Worm (Caenorhabditis elegans) whole organism, L2 larva: ENCODE measurements around the gene ech-3.
A peak's percentile ranks its signal among the peaks of the same experiment; 100 is the strongest.

Source experiments
- F13H6.1 ChIP-seq: sonication (generic microtip); optimal IDR thresholded peaks from 2 replicates; lab custom pipeline; 2016; ENCODE audit warnings: missing genetic modification characterization, missing compliant biosample characterization
- R02D3.7 ChIP-seq: fragments of 150-350 bp; optimal IDR thresholded peaks from 2 replicates; lab custom pipeline; 2014; ENCODE audit warnings: missing biosample characterization, missing genetic modification characterization
- ZK546.5 ChIP-seq: sonication (generic microtip); optimal IDR thresholded peaks from 2 replicates; lab custom pipeline; 2017; ENCODE audit warnings: missing biosample characterization, missing genetic modification characterization
- alr-1 ChIP-seq: fragments of 150-350 bp; optimal IDR thresholded peaks from 2 replicates; lab custom pipeline; 2014; ENCODE audit warnings: missing biosample characterization, missing genetic modification characterization
- aly-2 ChIP-seq: fragments of 150-350 bp; optimal IDR thresholded peaks from 2 replicates; lab custom pipeline; 2014; ENCODE audit warnings: missing biosample characterization, missing genetic modification characterization
- ama-1 ChIP-seq: fragments of 150-350 bp; optimal IDR thresholded peaks from 2 replicates; lab custom pipeline; 2018; ENCODE audit warnings: inconsistent platforms
- blmp-1 ChIP-seq: sonication (generic microtip); optimal IDR thresholded peaks from 2 replicates; lab custom pipeline; 2017; ENCODE audit warnings: missing genetic modification characterization, mild to moderate bottlenecking, missing compliant biosample characterization, antibody characterized with exemption, moderate library complexity; ENCODE audit not compliant: insufficient read depth
- ceh-82 ChIP-seq: fragments of 150-350 bp; optimal IDR thresholded peaks from 2 replicates; lab custom pipeline; 2014; ENCODE audit warnings: missing biosample characterization, missing genetic modification characterization
- crh-2 ChIP-seq: sonication (generic microtip); optimal IDR thresholded peaks from 2 replicates; lab custom pipeline; 2017; ENCODE audit warnings: missing biosample characterization, missing genetic modification characterization
- elt-1 ChIP-seq: fragments of 150-350 bp; optimal IDR thresholded peaks from 2 replicates; lab custom pipeline; 2014; ENCODE audit warnings: missing biosample characterization, missing genetic modification characterization
- elt-3 ChIP-seq: sonication (generic microtip); optimal IDR thresholded peaks from 2 replicates; lab custom pipeline; 2017; ENCODE audit warnings: missing biosample characterization, missing genetic modification characterization
- fos-1 ChIP-seq: fragments of 150-350 bp; optimal IDR thresholded peaks from 2 replicates; lab custom pipeline; 2014; ENCODE audit warnings: missing biosample characterization, missing genetic modification characterization
- gmeb-1 ChIP-seq: fragments of 150-350 bp; optimal IDR thresholded peaks from 2 replicates; lab custom pipeline; 2014; ENCODE audit warnings: missing biosample characterization, missing genetic modification characterization
- lin-11 ChIP-seq: fragments of 150-350 bp; sonication (generic microtip); optimal IDR thresholded peaks from 2 replicates; lab custom pipeline; 2014; ENCODE audit warnings: missing biosample characterization, missing genetic modification characterization, inconsistent platforms, mixed read lengths
- lin-13 ChIP-seq: fragments of 150-350 bp; optimal IDR thresholded peaks from 2 replicates; lab custom pipeline; 2014; ENCODE audit warnings: missing biosample characterization, missing genetic modification reagents, missing genetic modification characterization
- lsy-2 ChIP-seq, 2 experiments: fragments of 150-350 bp in 1 of 2; sonication (generic microtip) in 1 of 2; optimal IDR thresholded peaks; 2 replicates each; lab custom pipeline; 2014 to 2017; ENCODE audit warnings: missing biosample characterization in 2 of 2, missing genetic modification characterization in 2 of 2
- mab-5 ChIP-seq: fragments of 150-350 bp; optimal IDR thresholded peaks from 2 replicates; lab custom pipeline; 2014; ENCODE audit warnings: missing biosample characterization, missing genetic modification characterization
- mbf-1 ChIP-seq: sonication (generic microtip); optimal IDR thresholded peaks from 2 replicates; lab custom pipeline; 2017; ENCODE audit warnings: missing biosample characterization, missing genetic modification characterization
- mdl-1 ChIP-seq, 2 experiments: fragments of 150-350 bp in 1 of 2; sonication (generic microtip) in 1 of 2; optimal IDR thresholded peaks; 2 replicates each; lab custom pipeline; 2017; ENCODE audit warnings: missing biosample characterization in 2 of 2, missing genetic modification characterization in 2 of 2
- nhr-10 ChIP-seq: sonication (generic microtip); optimal IDR thresholded peaks from 2 replicates; lab custom pipeline; 2017; ENCODE audit warnings: missing biosample characterization, missing genetic modification characterization
- nhr-11 ChIP-seq: fragments of 150-350 bp; optimal IDR thresholded peaks from 2 replicates; lab custom pipeline; 2014; ENCODE audit warnings: missing biosample characterization, missing genetic modification characterization
- nhr-12 ChIP-seq: fragments of 150-350 bp; optimal IDR thresholded peaks from 2 replicates; lab custom pipeline; 2014; ENCODE audit warnings: missing biosample characterization, missing genetic modification characterization
- nhr-129 ChIP-seq: fragments of 150-350 bp; optimal IDR thresholded peaks from 2 replicates; lab custom pipeline; 2014; ENCODE audit warnings: missing biosample characterization, missing genetic modification characterization
- nhr-21 ChIP-seq: fragments of 150-350 bp; optimal IDR thresholded peaks from 2 replicates; lab custom pipeline; 2014; ENCODE audit warnings: missing biosample characterization, missing genetic modification characterization
- nhr-237 ChIP-seq: fragments of 150-350 bp; optimal IDR thresholded peaks from 2 replicates; lab custom pipeline; 2014; ENCODE audit warnings: missing biosample characterization, missing genetic modification characterization
- nhr-25 ChIP-seq: fragments of 150-350 bp; sonication (generic microtip); optimal IDR thresholded peaks from 3 replicates; lab custom pipeline; 2014; ENCODE audit warnings: missing biosample characterization, missing genetic modification characterization
- nhr-77 ChIP-seq: fragments of 150-350 bp; optimal IDR thresholded peaks from 2 replicates; lab custom pipeline; 2014; ENCODE audit warnings: missing biosample characterization, missing genetic modification characterization
- skn-1 ChIP-seq: sonication (generic microtip); optimal IDR thresholded peaks from 2 replicates; lab custom pipeline; 2017; ENCODE audit warnings: missing biosample characterization, missing genetic modification characterization
- sma-9 ChIP-seq, 2 experiments: fragments of 150-350 bp in 1 of 2; sonication (generic microtip) in 1 of 2; optimal IDR thresholded peaks; 2 replicates each; lab custom pipeline; 2014 to 2016; ENCODE audit warnings: missing genetic modification characterization in 2 of 2, mild to moderate bottlenecking in 1 of 2, missing biosample characterization in 1 of 2, missing compliant biosample characterization in 1 of 2, missing genetic modification reagents in 1 of 2, moderate library complexity in 1 of 2
- unc-39 ChIP-seq: fragments of 150-350 bp; optimal IDR thresholded peaks from 2 replicates; lab custom pipeline; 2014; ENCODE audit warnings: missing biosample characterization, missing genetic modification characterization
- unc-62 ChIP-seq: fragments of 150-350 bp; optimal IDR thresholded peaks from 2 replicates; lab custom pipeline; 2014; ENCODE audit warnings: missing biosample characterization, missing genetic modification reagents, missing genetic modification characterization
- zag-1 ChIP-seq: fragments of 150-350 bp; optimal IDR thresholded peaks from 2 replicates; lab custom pipeline; 2014; ENCODE audit warnings: missing biosample characterization, missing genetic modification characterization
- ztf-1 ChIP-seq: fragments of 200-800 bp; sonication (Bioruptor generic); conservative IDR thresholded peaks from 2 replicates; pipeline ENCODE4 v1.3.6; 2022; ENCODE audit warnings: missing genetic modification characterization, missing compliant biosample characterization
- ztf-11 ChIP-seq: sonication (generic microtip); optimal IDR thresholded peaks from 2 replicates; lab custom pipeline; 2017; ENCODE audit warnings: missing biosample characterization, missing genetic modification characterization
- ztf-4 ChIP-seq: fragments of 150-350 bp; optimal IDR thresholded peaks from 2 replicates; lab custom pipeline; 2014; ENCODE audit warnings: missing biosample characterization, missing genetic modification characterization

ech-3 gene

ce11 chrV:8055170-8055569, 33.2 kb downstream of the ech-3 start:
- TF ChIP-seq blmp-1 (tag; lab: Kevin White, UChicago) (peak; percentile 14), lin-11 (tag; lab: Kevin White, UChicago) (no peak)

ce11 chrV:8058359-8058758, 36.3 kb downstream of the ech-3 start, which contains the start of gene str-138:
str-138 (plus strand) TSS chrV:8058659.
- TF ChIP-seq gmeb-1 (no peak), ztf-4 (no peak), crh-2 (tag; lab: Kevin White, UChicago) (no peak), ZK546.5 (tag; lab: Kevin White, UChicago) (no peak), mdl-1 (tag; optimal IDR thresholded peaks at IDR 0.05; lab: Kevin White, UChicago) (no peak), nhr-129 (tag; lab: Kevin White, UChicago) (no peak), mab-5 (tag; lab: Kevin White, UChicago) (no peak), nhr-12 (tag; lab: Kevin White, UChicago) (no peak), nhr-11 (no peak), zag-1 (no peak), nhr-237 (tag; lab: Kevin White, UChicago) (no peak), lin-13 (GFP tag; lab: Kevin White, UChicago) (no peak), ztf-11 (tag; lab: Kevin White, UChicago) (no peak), lin-11 (tag; lab: Kevin White, UChicago) (no peak), F13H6.1 (tag; lab: Kevin White, UChicago) (no peak), alr-1 (tag; lab: Kevin White, UChicago) (no peak), R02D3.7 (tag; lab: Kevin White, UChicago) (no peak), nhr-25 (no peak), unc-39 (tag; lab: Kevin White, UChicago) (no peak), fos-1 (tag; lab: Kevin White, UChicago) (no peak)

- TF ChIP-seq nhr-12 (tag; lab: Kevin White, UChicago) = no peak
- no peak for TF ChIP-seq ama-1
- TF ChIP-seq skn-1 = no peak
- no peak for TF ChIP-seq nhr-21 (tag; lab: Kevin White, UChicago)
- TF ChIP-seq alr-1 (tag; lab: Kevin White, UChicago) = no peak
- TF ChIP-seq ceh-82 (tag; lab: Kevin White, UChicago) = no peak
- no peak for TF ChIP-seq lin-11 (tag; lab: Kevin White, UChicago)
- TF ChIP-seq nhr-10 (tag; lab: Kevin White, UChicago) = no peak
- no peak for TF ChIP-seq unc-62 (GFP tag; lab: Kevin White, UChicago)
- no peak for TF ChIP-seq ztf-4
- TF ChIP-seq elt-3 (tag; lab: Kevin White, UChicago) = no peak
- TF ChIP-seq nhr-129 (tag; lab: Kevin White, UChicago) = no peak
- no peak for TF ChIP-seq gmeb-1
- TF ChIP-seq mdl-1 (tag; optimal IDR thresholded peaks at IDR 0.05; lab: Kevin White, UChicago) = no peak
- TF ChIP-seq lsy-2 (tag; optimal IDR thresholded peaks at IDR 0.05; lab: Kevin White, UChicago) = no peak
- TF ChIP-seq nhr-237 (tag; lab: Kevin White, UChicago) = no peak
- TF ChIP-seq mbf-1 = no peak
Measured at ce11 chrV:8062074-8062473, 40.1 kb downstream of the ech-3 start, which contains the start of gene str-139. str-139 (minus strand) TSS chrV:8062174.

DNA sequence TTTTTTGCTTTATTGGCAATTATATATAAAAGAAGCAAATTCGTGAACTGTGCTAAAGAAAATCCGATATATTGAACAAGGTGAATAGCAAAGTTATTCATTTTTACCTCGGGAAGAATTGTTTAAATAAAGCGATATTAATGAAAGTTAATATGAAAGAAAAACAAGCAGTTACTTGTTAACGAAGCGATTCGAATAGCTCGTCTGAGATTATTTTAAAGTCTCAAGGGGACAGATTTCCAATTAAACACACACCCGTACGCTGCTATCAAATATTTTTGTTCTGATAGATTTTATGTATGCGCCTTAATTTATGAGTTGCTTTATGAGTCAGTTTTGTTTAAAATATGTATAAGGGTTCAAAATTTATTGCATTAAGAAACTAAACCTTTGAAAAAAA, 45.8 kb downstream of the ech-3 start, which contains the start of gene str-140:
Gene str-140, minus strand, starts transcription at position 101 of the 400 bp plus-strand sequence.
- TF ChIP-seq ztf-1 (GFP tag; lab: Robert Waterston, UW) (no peak), aly-2 (tag; lab: Kevin White, UChicago) (no peak), nhr-237 (tag; lab: Kevin White, UChicago) (no peak), mdl-1 (tag; optimal IDR thresholded peaks at IDR 0.05; lab: Kevin White, UChicago) (no peak), sma-9 (GFP tag; optimal IDR thresholded peaks at IDR 0.05; lab: Kevin White, UChicago) (no peak), sma-9 (tag; optimal IDR thresholded peaks at IDR 0.05; lab: Kevin White, UChicago) (no peak), elt-1 (no peak), nhr-77 (tag; lab: Kevin White, UChicago) (no peak), mab-5 (tag; lab: Kevin White, UChicago) (no peak), lin-13 (GFP tag; lab: Kevin White, UChicago) (no peak), ZK546.5 (tag; lab: Kevin White, UChicago) (no peak), nhr-10 (tag; lab: Kevin White, UChicago) (no peak), nhr-21 (tag; lab: Kevin White, UChicago) (no peak), unc-62 (GFP tag; lab: Kevin White, UChicago) (no peak), ztf-4 (no peak)
